Worm (Caenorhabditis elegans) whole organism, L1 larva: ENCODE measurements around the gene ttr-21.

Experiments
- C04F5.9 ChIP-seq: sonication (generic microtip); optimal IDR thresholded peaks from 2 replicates; lab custom pipeline; 2016; ENCODE audit warnings: missing genetic modification characterization, missing compliant biosample characterization
- C16A3.4 ChIP-seq: fragments of 150-350 bp; optimal IDR thresholded peaks from 2 replicates; lab custom pipeline; 2014; ENCODE audit warnings: missing biosample characterization, missing genetic modification characterization
- aha-1 ChIP-seq: fragments of 150-350 bp; optimal IDR thresholded peaks from 2 replicates; lab custom pipeline; 2014; ENCODE audit warnings: missing biosample characterization, missing genetic modification characterization
- alr-1 ChIP-seq: fragments of 200-800 bp; sonication (Bioruptor generic); optimal IDR thresholded peaks from 2 replicates; lab custom pipeline; 2018; ENCODE audit warnings: borderline replicate concordance, mild to moderate bottlenecking, missing genetic modification characterization, missing compliant biosample characterization
- aly-2 ChIP-seq: fragments of 150-350 bp; optimal IDR thresholded peaks from 2 replicates; lab custom pipeline; 2014; ENCODE audit warnings: missing biosample characterization, missing genetic modification characterization
- ceh-63 ChIP-seq: fragments of 200-800 bp; sonication (Bioruptor generic); optimal IDR thresholded peaks from 2 replicates; lab custom pipeline; 2018; ENCODE audit warnings: mild to moderate bottlenecking, missing genetic modification characterization, missing compliant biosample characterization
- ceh-82 ChIP-seq, 3 experiments: fragments of 150-350 bp in 1 of 3; sonication (generic microtip) in 2 of 3; optimal IDR thresholded peaks; 2 replicates each; lab custom pipeline; 2014 to 2017; ENCODE audit warnings: missing biosample characterization in 3 of 3, missing genetic modification characterization in 3 of 3
- ceh-90 ChIP-seq: sonication (generic microtip); optimal IDR thresholded peaks from 2 replicates; lab custom pipeline; 2016; ENCODE audit warnings: missing genetic modification characterization, missing compliant biosample characterization
- dpl-1 ChIP-seq, 3 experiments: fragments of 150-350 bp in 2 of 3; sonication (generic microtip) in 1 of 3; optimal IDR thresholded peaks; 2 replicates each; lab custom pipeline; 2014 to 2017; ENCODE audit warnings: missing biosample characterization in 3 of 3, missing genetic modification characterization in 3 of 3, missing genetic modification reagents in 3 of 3
- dsc-1 ChIP-seq: sonication (generic microtip); optimal IDR thresholded peaks from 2 replicates; lab custom pipeline; 2016; ENCODE audit warnings: mild to moderate bottlenecking, missing genetic modification characterization, missing compliant biosample characterization
- efl-3 ChIP-seq: fragments of 200-800 bp; sonication (Bioruptor generic); optimal IDR thresholded peaks from 2 replicates; lab custom pipeline; 2018; ENCODE audit warnings: mild to moderate bottlenecking, missing genetic modification characterization, missing compliant biosample characterization
- egl-13 ChIP-seq: sonication (generic microtip); optimal IDR thresholded peaks from 2 replicates; lab custom pipeline; 2016; ENCODE audit warnings: missing genotype, missing genetic modification reagents, missing genetic modification characterization, missing compliant biosample characterization
- egl-27 ChIP-seq, 2 experiments: fragments of 150-350 bp in 1 of 2; sonication (generic microtip); optimal IDR thresholded peaks; 3 replicates each; lab custom pipeline; 2017 to 2018; ENCODE audit warnings: missing biosample characterization in 2 of 2, missing genetic modification characterization in 2 of 2, missing genetic modification reagents in 2 of 2
- elt-2 ChIP-seq: sonication (generic microtip); optimal IDR thresholded peaks from 2 replicates; lab custom pipeline; 2016; ENCODE audit warnings: missing genetic modification characterization, mild to moderate bottlenecking, inconsistent platforms, missing compliant biosample characterization, missing genetic modification reagents
- elt-3 ChIP-seq, 6 experiments: fragments of 150-350 bp in 1 of 6; sonication (generic microtip); optimal IDR thresholded peaks; 2 replicates each; lab custom pipeline; 2017 to 2018; ENCODE audit warnings: missing biosample characterization in 6 of 6, missing genetic modification characterization in 6 of 6, inconsistent platforms in 1 of 6
- ets-5 ChIP-seq: fragments of 200-800 bp; sonication (Bioruptor generic); IDR thresholded peaks from 2 replicates; pipeline ENCODE4 v1.3.6; 2022; ENCODE audit warnings: missing genetic modification characterization, missing compliant biosample characterization
- fkh-10 ChIP-seq: sonication (generic microtip); optimal IDR thresholded peaks from 2 replicates; lab custom pipeline; 2017; ENCODE audit warnings: missing biosample characterization, missing genetic modification reagents, missing genetic modification characterization
- fkh-4 ChIP-seq: sonication (generic microtip); optimal IDR thresholded peaks from 2 replicates; lab custom pipeline; 2016; ENCODE audit warnings: missing compliant biosample characterization, missing genetic modification characterization, borderline replicate concordance
- hlh-4 ChIP-seq: sonication (generic microtip); optimal IDR thresholded peaks from 2 replicates; lab custom pipeline; 2016; ENCODE audit warnings: mild to moderate bottlenecking, missing genetic modification characterization, missing compliant biosample characterization
- hpl-2 ChIP-seq: fragments of 150-350 bp; optimal IDR thresholded peaks from 2 replicates; lab custom pipeline; 2014; ENCODE audit warnings: missing biosample characterization, missing genetic modification reagents, missing genetic modification characterization
- isw-1 ChIP-seq: fragments of 200-800 bp; sonication (Bioruptor generic); IDR thresholded peaks from 2 replicates; pipeline ENCODE4 v1.3.6; 2022; ENCODE audit warnings: missing genetic modification characterization, missing compliant biosample characterization
- jun-1 ChIP-seq: fragments of 150-350 bp; optimal IDR thresholded peaks from 2 replicates; lab custom pipeline; 2014; ENCODE audit warnings: missing biosample characterization, missing genetic modification reagents, missing genetic modification characterization
- lin-13 ChIP-seq: fragments of 150-350 bp; optimal IDR thresholded peaks from 2 replicates; lab custom pipeline; 2014; ENCODE audit warnings: missing biosample characterization, missing genetic modification reagents, missing genetic modification characterization
- lin-15B ChIP-seq: fragments of 150-350 bp; sonication (generic microtip); optimal IDR thresholded peaks from 3 replicates; lab custom pipeline; 2014; ENCODE audit warnings: missing biosample characterization, missing genetic modification characterization
- lin-35 ChIP-seq, 2 experiments: fragments of 150-350 bp; optimal IDR thresholded peaks; 2 replicates each; lab custom pipeline; 2014; ENCODE audit warnings: missing biosample characterization in 2 of 2, missing genetic modification characterization in 2 of 2, missing genetic modification reagents in 2 of 2
- lin-39 ChIP-seq: fragments of 150-350 bp; optimal IDR thresholded peaks from 2 replicates; lab custom pipeline; 2014; ENCODE audit warnings: missing biosample characterization, missing genetic modification reagents, missing genetic modification characterization
- mab-9 ChIP-seq: fragments of 200-800 bp; sonication (Bioruptor generic); IDR thresholded peaks from 2 replicates; pipeline ENCODE4 v1.3.6; 2022; ENCODE audit warnings: missing genetic modification reagents, missing genetic modification characterization, missing compliant biosample characterization
- mep-1 ChIP-seq: fragments of 150-350 bp; optimal IDR thresholded peaks from 2 replicates; lab custom pipeline; 2014; ENCODE audit warnings: missing biosample characterization, missing genetic modification characterization
- nhr-12 ChIP-seq: sonication (generic microtip); optimal IDR thresholded peaks from 2 replicates; lab custom pipeline; 2017; ENCODE audit warnings: missing biosample characterization, missing genetic modification characterization
- nhr-19 ChIP-seq: fragments of 200-800 bp; sonication (Bioruptor generic); conservative IDR thresholded peaks from 2 replicates; pipeline ENCODE4 v1.3.6; 2022; ENCODE audit warnings: missing genetic modification characterization, missing compliant biosample characterization
- nhr-20 ChIP-seq: sonication (generic microtip); optimal IDR thresholded peaks from 2 replicates; lab custom pipeline; 2016; ENCODE audit warnings: mild to moderate bottlenecking, missing genetic modification characterization, missing compliant biosample characterization
- nhr-47 ChIP-seq: sonication (generic microtip); optimal IDR thresholded peaks from 2 replicates; lab custom pipeline; 2016; ENCODE audit warnings: mild to moderate bottlenecking, missing genetic modification characterization, moderate library complexity, missing compliant biosample characterization
- nhr-71 ChIP-seq: sonication (generic microtip); optimal IDR thresholded peaks from 2 replicates; lab custom pipeline; 2016; ENCODE audit warnings: mild to moderate bottlenecking, missing genetic modification characterization, moderate library complexity, missing compliant biosample characterization
- nhr-76 ChIP-seq: sonication (generic microtip); optimal IDR thresholded peaks from 2 replicates; lab custom pipeline; 2017; ENCODE audit warnings: missing biosample characterization, missing genetic modification characterization
- nhr-84 ChIP-seq: sonication (generic microtip); optimal IDR thresholded peaks from 2 replicates; lab custom pipeline; 2017; ENCODE audit warnings: missing biosample characterization, missing genetic modification characterization
- nhr-85 ChIP-seq: sonication (generic microtip); peaks from one replicate; lab custom pipeline; 2016; ENCODE audit warnings: missing genetic modification characterization, inconsistent platforms, missing compliant biosample characterization
- nhr-90 ChIP-seq: sonication (generic microtip); optimal IDR thresholded peaks from 2 replicates; lab custom pipeline; 2016; ENCODE audit warnings: mild to moderate bottlenecking, missing genetic modification characterization, missing compliant biosample characterization; ENCODE audit not compliant: poor library complexity
- pag-3 ChIP-seq: sonication (generic microtip); optimal IDR thresholded peaks from 2 replicates; lab custom pipeline; 2017; ENCODE audit warnings: missing genetic modification characterization, mild to moderate bottlenecking, missing compliant biosample characterization, antibody characterized with exemption, borderline replicate concordance; ENCODE audit not compliant: insufficient read depth
- pax-3 ChIP-seq: fragments of 200-800 bp; sonication (Bioruptor generic); optimal IDR thresholded peaks from 2 replicates; lab custom pipeline; 2018; ENCODE audit warnings: mild to moderate bottlenecking, missing genetic modification characterization, moderate library complexity, missing compliant biosample characterization
- pqm-1 ChIP-seq: sonication (generic microtip); optimal IDR thresholded peaks from 3 replicates; lab custom pipeline; 2017; ENCODE audit warnings: missing biosample characterization, missing genetic modification characterization
- rnt-1 ChIP-seq: sonication (generic microtip); optimal IDR thresholded peaks from 2 replicates; lab custom pipeline; 2016; ENCODE audit warnings: mild to moderate bottlenecking, missing genetic modification characterization, moderate library complexity, missing compliant biosample characterization
- sox-4 ChIP-seq: sonication (generic microtip); optimal IDR thresholded peaks from 2 replicates; lab custom pipeline; 2016; ENCODE audit warnings: missing genetic modification characterization, missing compliant biosample characterization
- sup-37 ChIP-seq: fragments of 200-800 bp; sonication (Bioruptor generic); optimal IDR thresholded peaks from 2 replicates; lab custom pipeline; 2018; ENCODE audit warnings: mild to moderate bottlenecking, missing genetic modification characterization, missing compliant biosample characterization
- tbx-2 ChIP-seq: sonication (generic microtip); optimal IDR thresholded peaks from 2 replicates; lab custom pipeline; 2016; ENCODE audit warnings: missing genetic modification characterization, missing compliant biosample characterization
- tlp-1 ChIP-seq: fragments of 150-350 bp; optimal IDR thresholded peaks from 2 replicates; lab custom pipeline; 2014; ENCODE audit warnings: missing biosample characterization, missing genetic modification characterization
- unc-130 ChIP-seq: fragments of 150-350 bp; optimal IDR thresholded peaks from 2 replicates; lab custom pipeline; 2017; ENCODE audit warnings: missing biosample characterization, missing genetic modification characterization, inconsistent platforms
- unc-62 ChIP-seq: fragments of 150-350 bp; optimal IDR thresholded peaks from 2 replicates; lab custom pipeline; 2014; ENCODE audit warnings: missing biosample characterization, missing genetic modification reagents, missing genetic modification characterization
- unc-98 ChIP-seq: fragments of 200-800 bp; sonication (Bioruptor generic); IDR thresholded peaks from 2 replicates; pipeline ENCODE4 v1.3.6; 2022; ENCODE audit warnings: missing genetic modification characterization, missing compliant biosample characterization
- vab-15 ChIP-seq: sonication (generic microtip); optimal IDR thresholded peaks from 2 replicates; lab custom pipeline; 2017; ENCODE audit warnings: missing genotype, mild to moderate bottlenecking, missing genetic modification characterization, missing compliant biosample characterization
- xbp-1 ChIP-seq: sonication (generic microtip); optimal IDR thresholded peaks from 2 replicates; lab custom pipeline; 2016; ENCODE audit warnings: missing genetic modification characterization, missing compliant biosample characterization
- zip-4 ChIP-seq: fragments of 200-800 bp; sonication (Bioruptor generic); optimal IDR thresholded peaks from 2 replicates; lab custom pipeline; 2018; ENCODE audit warnings: mild to moderate bottlenecking, missing genetic modification characterization, moderate library complexity, missing compliant biosample characterization
- ztf-4 ChIP-seq: fragments of 150-350 bp; optimal IDR thresholded peaks from 2 replicates; lab custom pipeline; 2014; ENCODE audit warnings: missing biosample characterization, missing genetic modification characterization

Gene ttr-21

ce11 chrV:13818824-13819408, 35.3 kb downstream of the ttr-21 start, which contains the start of gene sel-10 (continued):
- TF ChIP-seq elt-2 (tag; lab: Kevin White, UChicago), result peak; percentile 43
- no peak for TF ChIP-seq nhr-12
- TF ChIP-seq C04F5.9 (tag; lab: Kevin White, UChicago), result no peak
- peak; percentile 49 for TF ChIP-seq ceh-90 (tag; lab: Kevin White, UChicago)
- no peak for TF ChIP-seq pqm-1 (tag; lab: Kevin White, UChicago)
- TF ChIP-seq jun-1 (tag; lab: Kevin White, UChicago), result peak; percentile 50
- peak; percentile 87 for TF ChIP-seq nhr-71
- peak; percentile 6 for TF ChIP-seq sup-37 (GFP tag; lab: Kevin White, UChicago)
- TF ChIP-seq lin-35 (GFP tag; optimal IDR thresholded peaks at IDR 0.05; lab: Kevin White, UChicago), result peak; percentile 78 to 84
- peak; percentile 67 to 85 (median 70) for TF ChIP-seq ceh-82 (tag; optimal IDR thresholded peaks at IDR 0.05; lab: Kevin White, UChicago)
- no peak for TF ChIP-seq fkh-4
- TF ChIP-seq unc-62 (GFP tag; lab: Kevin White, UChicago), result no peak
- TF ChIP-seq nhr-90 (tag; lab: Kevin White, UChicago), result peak; percentile 79
- TF ChIP-seq nhr-47, result peak; percentile 87
- TF ChIP-seq nhr-76, result no peak
- peak; percentile 95 for TF ChIP-seq mep-1
- TF ChIP-seq unc-98 (GFP tag; lab: Robert Waterston, UW), result no peak
- TF ChIP-seq lin-15B, result peak; percentile 63
- peak; percentile 78 for TF ChIP-seq C16A3.4 (tag; lab: Kevin White, UChicago)
- TF ChIP-seq tbx-2 (tag; lab: Kevin White, UChicago), result peak; percentile 77
- peak; percentile 83 for TF ChIP-seq nhr-20
- no peak for TF ChIP-seq tlp-1 (tag; lab: Kevin White, UChicago)
- peak; percentile 12 for TF ChIP-seq aha-1
- no peak for TF ChIP-seq ceh-63
- TF ChIP-seq alr-1, result no peak
- TF ChIP-seq xbp-1 (tag; lab: Kevin White, UChicago), result peak; percentile 75
- no peak for TF ChIP-seq fkh-10
- peak; percentile 52 for TF ChIP-seq lin-39 (tag; lab: Kevin White, UChicago)
- TF ChIP-seq nhr-19 (GFP tag; lab: Robert Waterston, UW), result peak; percentile 82
- peak; percentile 90 for TF ChIP-seq nhr-85 (tag; lab: Kevin White, UChicago)
- peak; percentile 55 for TF ChIP-seq sox-4 (tag; lab: Kevin White, UChicago)
- peak; percentile 79 for TF ChIP-seq pax-3 (tag; lab: Kevin White, UChicago)
- no peak for TF ChIP-seq efl-3 (GFP tag; lab: Kevin White, UChicago)
- no peak for TF ChIP-seq pag-3
- no peak for TF ChIP-seq hpl-2 (GFP tag; lab: Kevin White, UChicago)
- TF ChIP-seq ets-5 (GFP tag; lab: Robert Waterston, UW), result no peak
- peak; percentile 9 for TF ChIP-seq egl-13 (tag; lab: Kevin White, UChicago)
- TF ChIP-seq nhr-84 (tag; lab: Kevin White, UChicago), result no peak
- TF ChIP-seq hlh-4 (tag; lab: Kevin White, UChicago), result no peak
- peak; percentile 65 for TF ChIP-seq lin-13 (GFP tag; lab: Kevin White, UChicago)
- no peak for TF ChIP-seq mab-9 (GFP tag; lab: Robert Waterston, UW)
- TF ChIP-seq aly-2 (tag; lab: Kevin White, UChicago), result peak; percentile 28
- TF ChIP-seq elt-3 (tag; optimal IDR thresholded peaks at IDR 0.05; lab: Kevin White, UChicago), result peak in 1 of 6 experiments; percentile 75
- TF ChIP-seq zip-4 (GFP tag; lab: Kevin White, UChicago), result peak; percentile 41
- no peak for TF ChIP-seq ztf-4 (tag; lab: Kevin White, UChicago)
- TF ChIP-seq dpl-1 (GFP tag; optimal IDR thresholded peaks at IDR 0.05; lab: Kevin White, UChicago), result peak; percentile 47 to 88 (median 79)
- no peak for TF ChIP-seq egl-27 (tag; optimal IDR thresholded peaks at IDR 0.05; lab: Kevin White, UChicago)
- TF ChIP-seq isw-1 (GFP tag; lab: Robert Waterston, UW), result peak; percentile 68
- TF ChIP-seq vab-15 (tag; lab: Kevin White, UChicago), result no peak
- peak; percentile 80 for TF ChIP-seq unc-130 (tag; lab: Kevin White, UChicago)
- peak; percentile 80 for TF ChIP-seq dsc-1 (tag; lab: Kevin White, UChicago)
- TF ChIP-seq rnt-1 (tag; lab: Kevin White, UChicago), result peak; percentile 90
